Worm (Caenorhabditis elegans) whole organism, young adult: ENCODE results near the gene clec-3.

Experiments used
- F22D6.2 ChIP-seq: sonication (generic microtip); optimal IDR thresholded peaks from 2 replicates; lab custom pipeline; 2016; ENCODE audit warnings: mild to moderate bottlenecking, missing genetic modification characterization, missing compliant biosample characterization
- F55B11.4 ChIP-seq: sonication (generic microtip); optimal IDR thresholded peaks from 2 replicates; lab custom pipeline; 2016; ENCODE audit warnings: missing compliant biosample characterization, missing genetic modification characterization, borderline replicate concordance; ENCODE audit not compliant: insufficient read depth
- aptf-2 ChIP-seq: fragments of 200-800 bp; sonication (Bioruptor generic); conservative IDR thresholded peaks from 2 replicates; pipeline ENCODE4 v1.3.6; 2022; ENCODE audit warnings: missing genetic modification reagents, missing genetic modification characterization, missing compliant biosample characterization
- ceh-100 ChIP-seq: fragments of 200-800 bp; sonication (Bioruptor generic); IDR thresholded peaks from 2 replicates; pipeline ENCODE4 v1.3.6; 2022; ENCODE audit warnings: missing genetic modification reagents, missing genetic modification characterization, missing compliant biosample characterization
- dpl-1 ChIP-seq: fragments of 150-350 bp; optimal IDR thresholded peaks from 2 replicates; lab custom pipeline; 2014; ENCODE audit warnings: missing biosample characterization, missing genetic modification reagents, missing genetic modification characterization
- efl-1 ChIP-seq: fragments of 150-350 bp; optimal IDR thresholded peaks from 2 replicates; lab custom pipeline; 2014; ENCODE audit warnings: missing biosample characterization, missing genetic modification reagents, missing genetic modification characterization
- egl-18 ChIP-seq: fragments of 200-800 bp; sonication (Bioruptor generic); IDR thresholded peaks from 2 replicates; pipeline ENCODE4 v1.3.6; 2022; ENCODE audit warnings: missing genetic modification reagents, missing genetic modification characterization, missing compliant biosample characterization
- hlh-26 ChIP-seq: fragments of 200-800 bp; sonication (Bioruptor generic); conservative IDR thresholded peaks from 2 replicates; pipeline ENCODE4 v1.3.6; 2022; ENCODE audit warnings: missing genetic modification reagents, missing genetic modification characterization, missing compliant biosample characterization
- hmg-1.2 ChIP-seq: fragments of 200-800 bp; sonication (Bioruptor generic); IDR thresholded peaks from 2 replicates; pipeline ENCODE4 v1.3.6; 2022; ENCODE audit warnings: missing genetic modification reagents, missing genetic modification characterization, missing compliant biosample characterization
- nhr-120 ChIP-seq: fragments of 200-800 bp; sonication (Bioruptor generic); IDR thresholded peaks from 2 replicates; pipeline ENCODE4 v1.3.6; 2022; ENCODE audit warnings: missing genetic modification characterization, missing compliant biosample characterization
- pbrm-1 ChIP-seq: fragments of 200-800 bp; sonication (Bioruptor generic); IDR thresholded peaks from 2 replicates; pipeline ENCODE4 v1.3.6; 2022; ENCODE audit warnings: missing genetic modification reagents, missing genetic modification characterization, missing compliant biosample characterization
- snpc-1.1 ChIP-seq: sonication (generic microtip); optimal IDR thresholded peaks from 2 replicates; lab custom pipeline; 2017; ENCODE audit warnings: missing genetic modification characterization, mild to moderate bottlenecking, missing compliant biosample characterization, antibody characterized with exemption, moderate library complexity, missing genotype, missing genetic modification reagents; ENCODE audit not compliant: insufficient read depth

DNA sequence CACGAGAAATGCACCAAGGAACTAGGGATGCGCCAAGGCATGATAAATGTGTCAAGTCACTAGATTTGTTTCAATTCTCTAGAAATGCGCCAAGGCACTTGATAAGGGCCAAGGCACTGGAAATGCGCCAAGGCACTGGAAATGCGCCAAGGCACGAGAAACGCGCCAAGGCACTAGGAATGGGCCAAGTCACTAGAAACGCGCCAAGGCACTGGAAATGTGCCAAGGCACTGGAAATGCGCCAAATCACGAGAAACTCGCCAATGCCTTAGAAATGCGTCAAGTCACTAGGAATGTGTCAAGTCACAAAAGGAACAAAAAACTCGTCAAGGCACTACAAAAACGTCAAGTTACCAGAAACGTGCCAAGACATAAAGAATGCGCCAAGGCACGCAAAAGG lies 16.6 kb upstream of the clec-3 start:
- TF ChIP-seq dpl-1 (GFP tag; lab: Kevin White, UChicago) (no peak), ceh-100 (GFP tag; lab: Robert Waterston, UW) (no peak), hlh-26 (GFP tag; lab: Robert Waterston, UW) (no peak), nhr-120 (GFP tag; lab: Robert Waterston, UW) (no peak), F22D6.2 (tag; lab: Kevin White, UChicago) (no peak), F55B11.4 (tag; lab: Kevin White, UChicago) (no peak), egl-18 (GFP tag; lab: Robert Waterston, UW) (no peak), pbrm-1 (GFP tag; lab: Robert Waterston, UW) (no peak), aptf-2 (no peak), efl-1 (no peak), snpc-1.1 (tag; lab: Kevin White, UChicago) (no peak), hmg-1.2 (no peak)
